Fruit fly (Drosophila melanogaster) whole organism, embryonic: Measurements from ENCODE around the gene Syt7.

Source experiments
- CG18262 ChIP-seq: fragments of 200-800 bp; optimal IDR thresholded peaks from 3 replicates; lab custom pipeline; 2019; ENCODE audit warnings: missing biosample characterization, mild to moderate bottlenecking, missing genetic modification characterization, moderate library complexity
- CG7357 ChIP-seq: fragments of 200-800 bp; sonication (Bioruptor generic); IDR thresholded peaks from 3 replicates; pipeline ENCODE4 v1.3.6; 2022; ENCODE audit warnings: missing biosample characterization, missing genetic modification characterization
- CG9876 ChIP-seq: fragments of 200-800 bp; sonication (Bioruptor generic); optimal IDR thresholded peaks from 2 replicates; lab custom pipeline; 2016; ENCODE audit warnings: missing biosample characterization, missing genetic modification characterization
- MESR4 ChIP-seq: fragments of 200-800 bp; sonication (Bioruptor generic); optimal IDR thresholded peaks from 2 replicates; lab custom pipeline; 2018; ENCODE audit warnings: missing biosample characterization, mild to moderate bottlenecking, missing genetic modification characterization, moderate library complexity
- Max ChIP-seq: fragments of 200-800 bp; sonication (Bioruptor generic); optimal IDR thresholded peaks from 2 replicates; lab custom pipeline; 2016; ENCODE audit warnings: missing biosample characterization, mild to moderate bottlenecking, missing genetic modification characterization
- Opbp ChIP-seq: fragments of 200-800 bp; sonication (Bioruptor generic); IDR thresholded peaks from 3 replicates; pipeline ENCODE4 v1.3.6; 2022; ENCODE audit warnings: missing biosample characterization, missing genetic modification characterization; ENCODE audit not compliant: partially characterized antibody
- crc ChIP-seq: fragments of 200-800 bp; sonication (Bioruptor generic); optimal IDR thresholded peaks from 2 replicates; lab custom pipeline; 2016; ENCODE audit warnings: missing biosample characterization, missing genetic modification characterization
- grn ChIP-seq: fragments of 200-800 bp; sonication (Bioruptor generic); optimal IDR thresholded peaks from 3 replicates; lab custom pipeline; 2017; ENCODE audit warnings: missing biosample characterization, missing genetic modification characterization
- lab ChIP-seq: fragments of 200-800 bp; sonication (Bioruptor generic); optimal IDR thresholded peaks from 3 replicates; lab custom pipeline; 2017; ENCODE audit warnings: missing biosample characterization, missing genetic modification characterization, mild to moderate bottlenecking, moderate library complexity, missing genetic modification reagents
- mirr ChIP-seq: fragments of 200-800 bp; sonication (Bioruptor generic); optimal IDR thresholded peaks from 3 replicates; lab custom pipeline; 2018; ENCODE audit warnings: missing biosample characterization, mild to moderate bottlenecking, missing genetic modification characterization
- nerfin-1 ChIP-seq: fragments of 200-800 bp; sonication (Bioruptor generic); optimal IDR thresholded peaks from 3 replicates; lab custom pipeline; 2019; ENCODE audit warnings: missing biosample characterization, mild to moderate bottlenecking, missing genetic modification characterization, moderate library complexity
- rib ChIP-seq: fragments of 200-800 bp; sonication (Bioruptor generic); IDR thresholded peaks from 2 replicates; pipeline ENCODE4 v1.3.6; 2022; ENCODE audit warnings: missing biosample characterization, missing genetic modification characterization
- sim ChIP-seq: fragments of 200-800 bp; sonication (Bioruptor generic); IDR thresholded peaks from 2 replicates; pipeline ENCODE4 v1.3.6; 2022; ENCODE audit warnings: missing biosample characterization, missing genetic modification characterization
- wek ChIP-seq: fragments of 200-800 bp; sonication (Bioruptor generic); optimal IDR thresholded peaks from 3 replicates; lab custom pipeline; 2018; ENCODE audit warnings: missing biosample characterization, mild to moderate bottlenecking, missing genetic modification characterization, moderate library complexity

dm6 chr4:261484-262070 lies 44.7 kb downstream of the Syt7 start:
- no peak for TF ChIP-seq mirr (GFP tag; lab: Kevin White, UChicago)
- no peak for TF ChIP-seq grn (GFP tag; lab: Kevin White, UChicago)
- TF ChIP-seq CG7357 (GFP tag; lab: Robert Waterston, UW) = no peak
- no peak for TF ChIP-seq CG18262 (tag; lab: Kevin White, UChicago)
- TF ChIP-seq crc = no peak
- no peak for TF ChIP-seq wek (GFP tag; lab: Kevin White, UChicago)
- TF ChIP-seq MESR4 = no peak
- TF ChIP-seq sim (GFP tag; lab: Robert Waterston, UW) = no peak
- no peak for TF ChIP-seq nerfin-1 (tag; lab: Kevin White, UChicago)
- no peak for TF ChIP-seq rib (GFP tag; lab: Robert Waterston, UW)
- no peak for TF ChIP-seq CG9876 (GFP tag; lab: Kevin White, UChicago)
- TF ChIP-seq lab (GFP tag; lab: Kevin White, UChicago) = no peak
- TF ChIP-seq Opbp (GFP tag; lab: Robert Waterston, UW) = no peak
- no peak for TF ChIP-seq Max
